Worm (Caenorhabditis elegans): ENCODE data around the gene tni-1.

tni-1 gene

ce11 chrX:11386903-11387302, 9.6 kb upstream of the tni-1 start:
- no peak for TF ChIP-seq dao-5 (tag; optimal IDR thresholded peaks at IDR 0.05)
- no peak for TF ChIP-seq W03F9.2 (tag; optimal IDR thresholded peaks at IDR 0.05)
- TF ChIP-seq him-1 (tag; optimal IDR thresholded peaks at IDR 0.05), result no peak

- TF ChIP-seq W03F9.2 (tag; optimal IDR thresholded peaks at IDR 0.05) (no peak), dao-5 (tag; optimal IDR thresholded peaks at IDR 0.05) (no peak), him-1 (tag; optimal IDR thresholded peaks at IDR 0.05) (no peak)
Measured at ce11 chrX:11385916-11386315, 8.6 kb upstream of the tni-1 start.

- TF ChIP-seq him-1 (tag; optimal IDR thresholded peaks at IDR 0.05), result no peak
- TF ChIP-seq W03F9.2 (tag; optimal IDR thresholded peaks at IDR 0.05), result no peak
- no peak for TF ChIP-seq dao-5 (tag; optimal IDR thresholded peaks at IDR 0.05)
Measured at ce11 chrX:11384534-11385441, 7.5 kb upstream of the tni-1 start, which contains the start of the genes F08B12.11 and prmn-1. Gene F08B12.11 (plus strand): TSS chrX:11385054. Gene prmn-1 (plus strand): TSS chrX:11385084.

- TF ChIP-seq W03F9.2 (tag; optimal IDR thresholded peaks at IDR 0.05), result no peak
- no peak for TF ChIP-seq him-1 (tag; optimal IDR thresholded peaks at IDR 0.05)
- TF ChIP-seq dao-5 (tag; optimal IDR thresholded peaks at IDR 0.05), result no peak
Measured at ce11 chrX:11383359-11383758, 6.1 kb upstream of the tni-1 start.

ce11 chrX:11379135-11379781, 2.0 kb upstream of the tni-1 start:
- TF ChIP-seq dao-5 (tag; optimal IDR thresholded peaks at IDR 0.05), result no peak
- peak; percentile 8 for TF ChIP-seq him-1 (tag; optimal IDR thresholded peaks at IDR 0.05)

- TF ChIP-seq W03F9.2 (tag; optimal IDR thresholded peaks at IDR 0.05) (no peak), dao-5 (tag; optimal IDR thresholded peaks at IDR 0.05) (no peak), him-1 (tag; optimal IDR thresholded peaks at IDR 0.05) (no peak)
Measured at ce11 chrX:11375509-11375908, 1.8 kb downstream of the tni-1 start, which contains the start of gene F42E11.3. Gene F42E11.3 (minus strand): TSS chrX:11375609.

ce11 chrX:11370090-11370489, 7.2 kb downstream of the tni-1 start:
- TF ChIP-seq dao-5 (tag; optimal IDR thresholded peaks at IDR 0.05) (no peak), W03F9.2 (tag; optimal IDR thresholded peaks at IDR 0.05) (no peak), him-1 (tag; optimal IDR thresholded peaks at IDR 0.05) (no peak)

ce11 chrX:11368845-11369244, 8.4 kb downstream of the tni-1 start:
- TF ChIP-seq dao-5 (tag; optimal IDR thresholded peaks at IDR 0.05), result no peak
- TF ChIP-seq W03F9.2 (tag; optimal IDR thresholded peaks at IDR 0.05), result no peak
- no peak for TF ChIP-seq him-1 (tag; optimal IDR thresholded peaks at IDR 0.05)

- no peak for TF ChIP-seq him-1 (tag; optimal IDR thresholded peaks at IDR 0.05)
- TF ChIP-seq dao-5 (tag; optimal IDR thresholded peaks at IDR 0.05), result no peak
Measured at ce11 chrX:11368417-11368816, 8.9 kb downstream of the tni-1 start, which contains the start of gene ttyh-1. Gene ttyh-1 (plus strand): TSS chrX:11368717.

ce11 chrX:11367640-11368039, 9.6 kb downstream of the tni-1 start:
- TF ChIP-seq dao-5 (tag; optimal IDR thresholded peaks at IDR 0.05), result no peak
- TF ChIP-seq him-1 (tag; optimal IDR thresholded peaks at IDR 0.05), result no peak
- TF ChIP-seq W03F9.2 (tag; optimal IDR thresholded peaks at IDR 0.05), result no peak

- TF ChIP-seq W03F9.2 (tag; optimal IDR thresholded peaks at IDR 0.05), result no peak
- TF ChIP-seq dao-5 (tag; optimal IDR thresholded peaks at IDR 0.05), result no peak
- TF ChIP-seq him-1 (tag; optimal IDR thresholded peaks at IDR 0.05), result no peak
Measured at ce11 chrX:11367087-11367486, 10.2 kb downstream of the tni-1 start.

- TF ChIP-seq dao-5 (tag; optimal IDR thresholded peaks at IDR 0.05) (no peak), W03F9.2 (tag; optimal IDR thresholded peaks at IDR 0.05) (no peak), him-1 (tag; optimal IDR thresholded peaks at IDR 0.05) (no peak)
Measured at ce11 chrX:11365995-11366394, 11.3 kb downstream of the tni-1 start.

- TF ChIP-seq dao-5 (tag; optimal IDR thresholded peaks at IDR 0.05) (no peak), him-1 (tag; optimal IDR thresholded peaks at IDR 0.05) (no peak), W03F9.2 (tag; optimal IDR thresholded peaks at IDR 0.05) (no peak)
Measured at ce11 chrX:11364914-11365313, 12.4 kb downstream of the tni-1 start.

ce11 chrX:11357516-11357915, 19.8 kb downstream of the tni-1 start, which contains the start of gene pgp-4:
Gene pgp-4 (plus strand): TSS chrX:11357816.
- no peak for TF ChIP-seq him-1 (tag; optimal IDR thresholded peaks at IDR 0.05)
- TF ChIP-seq W03F9.2 (tag; optimal IDR thresholded peaks at IDR 0.05), result no peak
- no peak for TF ChIP-seq dao-5 (tag; optimal IDR thresholded peaks at IDR 0.05)

Measured in whole organism, L4/young adult.